Worm (Caenorhabditis elegans) whole organism, late embryonic: Measurements from ENCODE around the gene K06G5.3.

Source experiments
- lin-11 ChIP-seq: fragments of 200-800 bp; sonication (Bioruptor generic); optimal IDR thresholded peaks from 2 replicates; lab custom pipeline; 2018; ENCODE audit warnings: mild to moderate bottlenecking, missing genetic modification characterization, missing compliant biosample characterization
- nhr-11 ChIP-seq: fragments of 150-350 bp; optimal IDR thresholded peaks from 2 replicates; lab custom pipeline; 2014; ENCODE audit warnings: missing biosample characterization, missing genetic modification characterization
- pqm-1 ChIP-seq: sonication (generic microtip); optimal IDR thresholded peaks from 2 replicates; lab custom pipeline; 2016; ENCODE audit warnings: missing genetic modification characterization, missing compliant biosample characterization
- ref-2 ChIP-seq: sonication (generic microtip); optimal IDR thresholded peaks from 2 replicates; lab custom pipeline; 2016; ENCODE audit warnings: missing genetic modification characterization, missing compliant biosample characterization
- rnt-1 ChIP-seq: sonication (generic microtip); optimal IDR thresholded peaks from 2 replicates; lab custom pipeline; 2016; ENCODE audit warnings: missing genetic modification characterization, missing compliant biosample characterization
- tbx-7 ChIP-seq: sonication (generic microtip); optimal IDR thresholded peaks from 2 replicates; lab custom pipeline; 2016; ENCODE audit warnings: missing genotype, missing genetic modification characterization, missing compliant biosample characterization

ce11 chrX:14213314-14213713, 9.7 kb downstream of the K06G5.3 start:
- TF ChIP-seq ref-2 (tag; lab: Kevin White, UChicago) (no peak), nhr-11 (tag; lab: Kevin White, UChicago) (no peak), pqm-1 (tag; lab: Kevin White, UChicago) (no peak), rnt-1 (tag; lab: Kevin White, UChicago) (no peak), tbx-7 (tag; lab: Kevin White, UChicago) (no peak), lin-11 (tag; lab: Kevin White, UChicago) (no peak)
